Worm (Caenorhabditis elegans) whole organism, early embryonic: ENCODE measurements around the gene asm-3.

Experiments used
- B0310.2 ChIP-seq: sonication (generic microtip); optimal IDR thresholded peaks from 2 replicates; lab custom pipeline; 2016; ENCODE audit warnings: mild to moderate bottlenecking, missing genetic modification characterization, missing compliant biosample characterization
- F13C5.2 ChIP-seq: sonication (generic microtip); optimal IDR thresholded peaks from 2 replicates; lab custom pipeline; 2017; ENCODE audit warnings: mild to moderate bottlenecking, missing genetic modification characterization, inconsistent platforms, missing compliant biosample characterization
- aly-1 ChIP-seq: sonication (generic microtip); optimal IDR thresholded peaks from 2 replicates; lab custom pipeline; 2016; ENCODE audit warnings: missing genetic modification characterization, missing compliant biosample characterization
- ama-1 ChIP-seq: fragments of 150-350 bp; optimal IDR thresholded peaks from 2 replicates; lab custom pipeline; 2014
- ceh-36 ChIP-seq: sonication (generic microtip); optimal IDR thresholded peaks from 2 replicates; lab custom pipeline; 2016; ENCODE audit warnings: missing genetic modification characterization, inconsistent platforms, missing compliant biosample characterization
- flt-1 ChIP-seq: fragments of 200-800 bp; sonication (Bioruptor generic); IDR thresholded peaks from 2 replicates; pipeline ENCODE4 v1.3.6; 2022; ENCODE audit warnings: missing genetic modification characterization, missing compliant biosample characterization
- hmbx-1 ChIP-seq: sonication (generic microtip); optimal IDR thresholded peaks from 2 replicates; lab custom pipeline; 2016; ENCODE audit warnings: mild to moderate bottlenecking, missing genetic modification characterization, missing compliant biosample characterization
- hmg-4 ChIP-seq: fragments of 200-800 bp; sonication (Bioruptor generic); optimal IDR thresholded peaks from 2 replicates; lab custom pipeline; 2018; ENCODE audit warnings: mild to moderate bottlenecking, missing genetic modification characterization, missing compliant biosample characterization
- hnd-1 ChIP-seq: sonication (generic microtip); optimal IDR thresholded peaks from 2 replicates; lab custom pipeline; 2016; ENCODE audit warnings: missing genetic modification characterization, missing compliant biosample characterization
- pes-1 ChIP-seq: fragments of 200-800 bp; sonication (Bioruptor generic); IDR thresholded peaks from 2 replicates; pipeline ENCODE4 v1.3.6; 2022; ENCODE audit warnings: missing genetic modification reagents, missing genetic modification characterization, missing compliant biosample characterization
- scrt-1 ChIP-seq: fragments of 200-800 bp; sonication (Bioruptor generic); IDR thresholded peaks from 2 replicates; pipeline ENCODE4 v1.3.6; 2022; ENCODE audit warnings: missing genetic modification characterization, missing compliant biosample characterization
- sea-1 ChIP-seq: fragments of 200-800 bp; sonication (Bioruptor generic); conservative IDR thresholded peaks from 2 replicates; pipeline ENCODE4 v1.3.6; 2022; ENCODE audit warnings: missing genetic modification characterization, missing compliant biosample characterization
- tbx-11 ChIP-seq: fragments of 200-800 bp; sonication (Bioruptor generic); IDR thresholded peaks from 2 replicates; pipeline ENCODE4 v1.3.6; 2022; ENCODE audit warnings: missing genetic modification characterization, missing compliant biosample characterization
- tbx-37 ChIP-seq: fragments of 200-800 bp; sonication (Bioruptor generic); conservative IDR thresholded peaks from 2 replicates; pipeline ENCODE4 v1.3.6; 2022; ENCODE audit warnings: missing genetic modification reagents, missing genetic modification characterization, missing compliant biosample characterization
- tra-4 ChIP-seq: sonication (generic microtip); optimal IDR thresholded peaks from 2 replicates; lab custom pipeline; 2017; ENCODE audit warnings: missing genetic modification characterization, missing compliant biosample characterization

asm-3 gene

DNA sequence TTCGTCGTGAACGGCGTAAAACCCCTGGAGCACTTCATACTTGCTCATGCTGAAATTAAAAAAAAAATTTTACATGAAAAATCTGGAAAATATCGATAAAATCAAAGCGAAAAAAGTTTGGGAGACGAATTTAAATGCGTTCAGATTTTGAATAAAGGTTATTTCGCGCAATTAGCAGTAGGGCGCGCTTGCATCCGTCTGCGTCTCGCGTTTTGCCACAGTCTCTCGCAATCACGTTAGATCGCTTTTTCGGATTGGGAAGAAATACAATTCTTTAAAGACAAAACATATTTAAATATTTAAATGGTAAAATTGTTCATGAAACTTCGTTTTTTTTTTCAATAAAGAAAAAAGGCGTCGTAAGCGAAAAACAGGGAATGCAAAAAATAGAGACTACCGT lies 4.2 kb downstream of the asm-3 start, which contains the start of gene pig-1:
Gene pig-1 (minus strand): TSS at position 49 of the 400 bp plus-strand sequence.
- TF ChIP-seq F13C5.2 (tag; lab: Kevin White, UChicago) = peak; percentile 29
- no peak for TF ChIP-seq tbx-37 (GFP tag; lab: Robert Waterston, UW)

DNA sequence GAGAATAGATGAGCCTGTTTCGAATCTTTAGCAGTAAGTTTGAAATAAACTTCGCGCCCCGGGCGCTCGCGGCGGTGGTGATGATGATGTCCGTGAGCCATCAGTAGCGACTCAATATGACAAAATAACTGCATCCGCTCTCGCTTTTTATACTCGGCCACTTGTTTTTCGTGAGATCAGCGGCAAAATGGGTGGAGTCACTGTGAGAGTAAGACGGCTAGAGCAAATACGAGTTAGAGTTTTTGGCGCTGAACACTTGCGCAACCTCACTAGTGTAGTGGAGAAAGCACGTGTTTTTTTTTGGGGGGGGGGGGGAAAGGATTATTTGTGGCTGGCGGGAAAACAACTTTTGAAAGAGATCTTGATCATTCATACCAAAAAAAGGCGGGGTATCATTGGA lies 17.2 kb downstream of the asm-3 start, which contains the start of gene W03G1.5:
Gene W03G1.5 (minus strand): TSS at position 101 of the 400 bp plus-strand sequence.
- no peak for TF ChIP-seq tra-4 (tag; lab: Kevin White, UChicago)
- TF ChIP-seq ama-1 (lab: Kevin White, UChicago) = no peak
- peak; percentile 25 for TF ChIP-seq ceh-36

DNA sequence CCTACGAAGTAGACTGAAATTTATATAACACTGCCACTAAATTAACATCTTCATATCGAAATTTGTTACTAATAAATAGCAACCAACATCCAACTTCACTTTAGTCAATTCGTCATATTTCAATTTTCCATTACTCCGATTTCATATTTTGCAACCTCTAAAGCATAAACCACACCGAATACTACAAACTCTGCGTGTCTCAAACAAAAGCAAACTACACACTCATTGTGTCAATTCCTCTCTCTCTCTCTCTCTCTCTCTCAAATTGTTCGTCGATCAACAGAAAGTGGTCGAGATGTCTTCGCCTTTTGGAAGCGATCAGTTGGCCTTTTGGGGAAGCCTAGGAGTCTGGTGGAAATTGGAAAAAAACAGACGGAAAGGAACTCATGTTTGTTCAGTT lies 19.1 kb downstream of the asm-3 start:
- no peak for TF ChIP-seq scrt-1 (GFP tag; lab: Robert Waterston, UW)
- TF ChIP-seq tra-4 (tag; lab: Kevin White, UChicago) = no peak
- no peak for TF ChIP-seq aly-1 (tag; lab: Kevin White, UChicago)
- TF ChIP-seq pes-1 = no peak
- no peak for TF ChIP-seq hmbx-1 (tag; lab: Kevin White, UChicago)
- no peak for TF ChIP-seq sea-1
- TF ChIP-seq tbx-37 (GFP tag; lab: Robert Waterston, UW) = no peak
- no peak for TF ChIP-seq hnd-1 (tag; lab: Kevin White, UChicago)
- no peak for TF ChIP-seq B0310.2 (tag; lab: Kevin White, UChicago)
- no peak for TF ChIP-seq tbx-11 (GFP tag; lab: Robert Waterston, UW)
- TF ChIP-seq hmg-4 (GFP tag; lab: Kevin White, UChicago) = no peak
- no peak for TF ChIP-seq F13C5.2 (tag; lab: Kevin White, UChicago)

DNA sequence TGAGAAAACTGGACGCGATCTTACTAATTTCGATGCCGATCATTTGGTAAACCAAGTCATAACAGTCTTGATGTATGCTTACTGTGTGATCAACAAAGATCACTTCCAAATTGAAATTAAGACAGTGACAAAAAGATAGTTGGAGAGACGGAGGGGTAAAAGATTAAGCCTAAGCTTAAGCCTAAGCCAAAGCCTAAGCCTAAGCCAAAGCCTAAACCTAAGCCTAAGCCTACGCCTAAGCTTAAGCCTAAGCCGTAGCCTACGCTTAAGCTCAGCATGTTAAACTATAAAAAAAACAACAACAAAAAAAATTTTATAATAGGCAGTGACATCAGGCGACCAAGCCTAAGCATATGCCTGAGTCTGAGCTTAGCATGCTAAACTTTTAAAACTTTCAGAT lies 26.5 kb downstream of the asm-3 start:
- peak; percentile 48 for TF ChIP-seq ceh-36
- TF ChIP-seq pes-1 = no peak

DNA sequence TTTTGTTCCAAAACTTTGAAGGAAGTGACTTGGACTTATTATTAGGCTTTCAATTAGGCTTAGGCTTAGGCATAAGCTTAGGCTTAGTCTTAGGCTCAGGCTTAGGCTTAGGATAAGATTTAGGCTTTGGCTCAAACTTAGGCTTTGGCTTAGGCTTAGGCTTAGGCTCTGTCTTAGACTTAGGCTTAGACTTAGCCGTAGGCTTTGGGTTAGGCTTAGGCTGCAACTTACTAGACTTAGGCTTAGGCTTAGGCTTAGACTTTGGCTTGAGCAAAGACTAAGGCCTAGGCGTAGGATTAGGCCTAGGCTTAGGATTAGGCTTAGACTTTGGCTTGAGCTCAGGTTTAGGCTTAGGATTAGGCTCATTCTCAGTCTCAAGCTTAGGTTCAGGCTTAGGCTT lies 38.8 kb downstream of the asm-3 start:
- TF ChIP-seq hnd-1 (tag; lab: Kevin White, UChicago) (no peak), ceh-36 (peak; percentile 58)

DNA sequence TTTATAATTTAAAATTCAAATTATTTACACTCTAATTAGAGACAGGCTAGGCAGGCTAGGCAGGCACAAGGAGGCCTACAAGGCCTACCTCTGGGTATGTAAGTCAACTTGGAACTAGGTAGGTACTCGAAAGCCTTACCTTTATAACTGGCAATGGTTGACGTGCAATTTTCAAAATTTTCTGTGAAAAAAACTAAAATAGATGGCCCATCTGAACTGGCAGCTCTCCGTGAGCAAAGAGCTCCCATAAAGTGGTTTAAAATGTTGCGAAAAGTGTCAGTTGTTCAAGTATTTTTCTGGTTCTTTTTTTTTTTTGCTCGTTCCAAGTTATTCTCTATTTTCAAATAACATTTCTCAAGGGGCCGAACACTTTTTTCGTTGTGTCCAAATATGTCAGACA lies 39.6 kb downstream of the asm-3 start:
- TF ChIP-seq flt-1 (GFP tag; lab: Robert Waterston, UW) (no peak), ama-1 (lab: Kevin White, UChicago) (no peak), hnd-1 (tag; lab: Kevin White, UChicago) (no peak), ceh-36 (no peak), hmbx-1 (tag; lab: Kevin White, UChicago) (no peak), hmg-4 (GFP tag; lab: Kevin White, UChicago) (no peak), F13C5.2 (tag; lab: Kevin White, UChicago) (no peak), tbx-37 (GFP tag; lab: Robert Waterston, UW) (no peak), tbx-11 (GFP tag; lab: Robert Waterston, UW) (no peak)

DNA sequence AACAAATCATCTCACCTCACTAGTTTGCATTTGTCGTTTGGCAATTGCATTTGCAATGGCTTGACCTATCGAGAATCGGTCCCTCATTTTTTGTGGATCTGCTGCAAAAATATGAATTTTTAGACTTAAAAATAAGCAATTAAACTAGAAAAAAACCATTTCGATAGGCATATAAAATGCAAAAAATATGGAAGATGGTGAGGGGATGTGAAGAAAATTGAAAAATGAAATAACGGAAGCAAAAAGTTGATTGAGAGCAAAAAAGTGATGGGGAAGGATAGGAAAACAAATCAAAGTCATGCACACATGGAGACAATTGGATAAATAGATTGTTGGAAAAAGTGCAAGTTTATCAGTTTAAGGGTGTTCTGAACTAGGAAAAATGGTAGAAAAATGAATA lies 42.5 kb downstream of the asm-3 start, which contains the start of gene npr-37:
Gene npr-37 (minus strand): TSS at position 101 of the 400 bp plus-strand sequence.
- no peak for TF ChIP-seq aly-1 (tag; lab: Kevin White, UChicago)
